Fruit fly (Drosophila melanogaster) S2 (cell line): ENCODE measurements around the gene Doc1.

ENCODE experiments used
- CG8478 ChIP-seq: fragments of >200 bp; optimal IDR thresholded peaks from 2 replicates; lab custom pipeline; 2018
- CTCF ChIP-seq, 2 experiments: fragments of >200 bp; optimal IDR thresholded peaks; 2 replicates each; lab custom pipeline; 2018

- TF ChIP-seq CG8478 (no peak), CTCF (optimal IDR thresholded peaks at IDR 0.05; lab: Kevin White, UChicago) (no peak)
Measured at dm6 chr3L:9055870-9056807, 15.0 kb downstream of the Doc1 start.
